Fruit fly (Drosophila melanogaster): ENCODE results near the gene mTerf5.

The mTerf5 gene

DNA sequence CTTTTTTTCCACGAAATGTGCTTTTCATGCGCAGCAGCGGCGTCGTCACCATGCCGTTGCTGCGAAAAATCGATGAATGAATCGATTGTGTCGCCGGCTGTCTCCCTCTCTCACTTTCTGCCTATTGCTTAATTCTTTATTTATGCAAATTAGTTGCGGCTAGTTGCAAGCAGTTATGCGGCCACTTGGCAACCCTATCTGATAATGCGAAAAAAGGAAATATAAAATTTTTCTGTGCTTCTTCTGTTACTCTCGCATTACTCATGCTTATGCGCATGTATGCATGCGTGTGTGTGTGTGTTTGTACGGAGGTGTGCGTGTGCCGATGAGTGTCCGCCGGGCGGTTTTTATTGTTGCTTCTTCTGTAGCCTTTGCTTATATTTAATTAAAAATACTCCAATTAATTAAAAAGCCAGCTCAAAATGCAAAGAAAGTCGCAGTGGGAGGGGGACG, 20.3 kb upstream of the mTerf5 start:
- TF ChIP-seq CG6808 (GFP tag; optimal IDR thresholded peaks at IDR 0.05) (no peak), CG11294 (GFP tag; IDR thresholded peaks at IDR 0.05) (no peak), CG10631 (GFP tag; optimal IDR thresholded peaks at IDR 0.05) (peak; percentile 18), Smox (GFP tag; optimal IDR thresholded peaks at IDR 0.05) (no peak), Blimp-1 (GFP tag; optimal IDR thresholded peaks at IDR 0.05) (no peak), dsx (GFP tag; optimal IDR thresholded peaks at IDR 0.05; ENCODE audit: poor library complexity, severe bottlenecking) (no peak), acj6 (GFP tag; optimal IDR thresholded peaks at IDR 0.05) (peak; percentile 3), Ets21C (GFP tag; optimal IDR thresholded peaks at IDR 0.05) (no peak), CG6854 (GFP tag; optimal IDR thresholded peaks at IDR 0.05) (no peak), CG34406 (GFP tag; optimal IDR thresholded peaks at IDR 0.05) (peak; percentile 10), Hr39 (GFP tag; optimal IDR thresholded peaks at IDR 0.05) (peak; percentile 39), fkh (GFP tag; optimal IDR thresholded peaks at IDR 0.05) (no peak), Lpt (GFP tag; optimal IDR thresholded peaks at IDR 0.05) (no peak), OdsH (GFP tag; optimal IDR thresholded peaks at IDR 0.05) (peak; percentile 41), Gug (GFP tag; IDR thresholded peaks at IDR 0.05) (0 out of 2 replicates have a peak, but pooled peaks have one; percentile 35), CG7368 (GFP tag; optimal IDR thresholded peaks at IDR 0.05) (peak; percentile 31), Met (GFP tag; optimal IDR thresholded peaks at IDR 0.05) (peak; percentile 53), CG31627 (GFP tag; optimal IDR thresholded peaks at IDR 0.05) (peak; percentile 47), Sox14 (GFP tag; optimal IDR thresholded peaks at IDR 0.05) (no peak), CG6163 (GFP tag; IDR thresholded peaks at IDR 0.05) (peak; percentile 68), CG3919 (GFP tag; optimal IDR thresholded peaks at IDR 0.05) (peak; percentile 41), Sox15 (GFP tag; optimal IDR thresholded peaks at IDR 0.05) (peak; percentile 30), Eip93F (GFP tag; optimal IDR thresholded peaks at IDR 0.05) (no peak), CG10669 (GFP tag; optimal IDR thresholded peaks at IDR 0.05) (peak; percentile 31), fd85E (GFP tag; optimal IDR thresholded peaks at IDR 0.05) (no peak), CG11762 (GFP tag; optimal IDR thresholded peaks at IDR 0.05; ENCODE audit: insufficient read depth) (no peak), ss (GFP tag; optimal IDR thresholded peaks at IDR 0.05) (no peak), CG6276 (GFP tag; optimal IDR thresholded peaks at IDR 0.05) (peak; percentile 15), CG16779 (tag; optimal IDR thresholded peaks at IDR 0.05) (no peak), CG4318 (GFP tag; optimal IDR thresholded peaks at IDR 0.05) (no peak), CG8119 (GFP tag; IDR thresholded peaks at IDR 0.05) (no peak; the same call in 1 of the 3 replicates), salr (GFP tag; optimal IDR thresholded peaks at IDR 0.05) (no peak), CG32006 (GFP tag; optimal IDR thresholded peaks at IDR 0.05) (no peak), net (GFP tag; optimal IDR thresholded peaks at IDR 0.05) (no peak), CG9139 (GFP tag; optimal IDR thresholded peaks at IDR 0.05) (no peak), Ets96B (tag; optimal IDR thresholded peaks at IDR 0.05) (peak; percentile 10), Hr38 (GFP tag; optimal IDR thresholded peaks at IDR 0.05) (no peak), vri (GFP tag; optimal IDR thresholded peaks at IDR 0.05) (peak; percentile 16), eg (GFP tag; IDR thresholded peaks at IDR 0.05) (peak; percentile 47; the same call in 1 of the 3 replicates), achi (GFP tag; optimal IDR thresholded peaks at IDR 0.05) (peak; percentile 56), cyc (GFP tag; optimal IDR thresholded peaks at IDR 0.05) (no peak), CG11902 (GFP tag; optimal IDR thresholded peaks at IDR 0.05) (peak; percentile 4), Sox102F (GFP tag; optimal IDR thresholded peaks at IDR 0.05) (peak; percentile 29), svp (GFP tag) (no peak), CG15336 (GFP tag; IDR thresholded peaks at IDR 0.05) (peak; percentile 28; the same call in 1 of the 2 replicates), spab (GFP tag; optimal IDR thresholded peaks at IDR 0.05) (no peak), CG6792 (GFP tag; optimal IDR thresholded peaks at IDR 0.05) (no peak), CG1621 (tag; optimal IDR thresholded peaks at IDR 0.05) (no peak), fd59A (GFP tag; optimal IDR thresholded peaks at IDR 0.05) (no peak), Eip75B (GFP tag; optimal IDR thresholded peaks at IDR 0.05) (peak; percentile 14), topi (GFP tag; optimal IDR thresholded peaks at IDR 0.05) (peak; percentile 43), esn (GFP tag; optimal IDR thresholded peaks at IDR 0.05) (peak; percentile 44)

Data from whole organism, prepupa.